Fruit fly (Drosophila melanogaster) whole organism, pupa: ENCODE results near the gene mld.

Source experiments
- CG10348 ChIP-seq: fragments of 200-800 bp; sonication (Bioruptor generic); IDR thresholded peaks from 2 replicates; pipeline ENCODE4 v1.3.6; 2022; ENCODE audit warnings: missing biosample characterization, missing genetic modification characterization
- CG15710 ChIP-seq: fragments of 200-800 bp; sonication (Bioruptor generic); optimal IDR thresholded peaks from 2 replicates; lab custom pipeline; 2018; ENCODE audit warnings: missing biosample characterization, mild to moderate bottlenecking, missing genetic modification characterization, moderate library complexity
- CG4496 ChIP-seq: fragments of 200-800 bp; sonication (Bioruptor generic); IDR thresholded peaks from 3 replicates; pipeline ENCODE4 v1.3.6; 2022; ENCODE audit warnings: missing biosample characterization, missing genetic modification characterization
- CG8159 ChIP-seq: fragments of 200-800 bp; sonication (Bioruptor generic); optimal IDR thresholded peaks from 3 replicates; lab custom pipeline; 2018; ENCODE audit warnings: missing biosample characterization, mild to moderate bottlenecking, missing genetic modification characterization, moderate library complexity
- CG8301 ChIP-seq: fragments of 200-800 bp; sonication (Bioruptor generic); optimal IDR thresholded peaks from 2 replicates; lab custom pipeline; 2018; ENCODE audit warnings: missing biosample characterization, mild to moderate bottlenecking, missing genetic modification characterization
- CG9948 ChIP-seq: fragments of 200-800 bp; sonication (Bioruptor generic); optimal IDR thresholded peaks from 2 replicates; lab custom pipeline; 2018; ENCODE audit warnings: missing biosample characterization, mild to moderate bottlenecking, missing genetic modification characterization, moderate library complexity
- EcR ChIP-seq: fragments of 200-800 bp; sonication (Bioruptor generic); optimal IDR thresholded peaks from 3 replicates; lab custom pipeline; 2019; ENCODE audit warnings: missing biosample characterization, missing genetic modification characterization, mild to moderate bottlenecking, moderate library complexity, missing genetic modification reagents
- Ets98B ChIP-seq: fragments of 200-800 bp; sonication (Bioruptor generic); IDR thresholded peaks from 2 replicates; pipeline ENCODE4 v1.3.6; 2022; ENCODE audit warnings: missing biosample characterization, missing genetic modification characterization
- Pif1A ChIP-seq: fragments of 200-800 bp; sonication (Bioruptor generic); optimal IDR thresholded peaks from 3 replicates; lab custom pipeline; 2016; ENCODE audit warnings: missing biosample characterization, missing genetic modification characterization
- Pif1B ChIP-seq: fragments of 200-800 bp; sonication (Bioruptor generic); optimal IDR thresholded peaks from 3 replicates; lab custom pipeline; 2016; ENCODE audit warnings: missing biosample characterization, missing genetic modification characterization
- rn ChIP-seq: fragments of 200-800 bp; sonication (Bioruptor generic); IDR thresholded peaks from 2 replicates; pipeline ENCODE4 v1.3.6; 2022; ENCODE audit warnings: missing biosample characterization, missing genetic modification characterization

- no peak for TF ChIP-seq CG4496 (GFP tag; lab: Robert Waterston, UW)
- no peak for TF ChIP-seq CG8301 (tag; lab: Kevin White, UChicago)
- no peak for TF ChIP-seq CG10348 (GFP tag; lab: Robert Waterston, UW)
- no peak for TF ChIP-seq CG8159
- peak; percentile 12 for TF ChIP-seq Pif1A (GFP tag; lab: Kevin White, UChicago)
- no peak for TF ChIP-seq CG9948 (tag; lab: Kevin White, UChicago)
- no peak for TF ChIP-seq EcR (GFP tag; lab: Kevin White, UChicago)
- TF ChIP-seq rn, result no peak
- no peak for TF ChIP-seq Ets98B (GFP tag; lab: Robert Waterston, UW)
- TF ChIP-seq CG15710 (tag; lab: Kevin White, UChicago), result no peak
- peak; percentile 6 for TF ChIP-seq Pif1B
These were observed at the start of gene mld, which contains the start of gene CG13625 for dm6 chr3R:24585042-24585698.
